In genomic region chr3R:20555720-20556280, dm6 we compare ENCODE assay signal across 5 fruit fly cellular contexts.
TF ChIP-seq lines count a peak whose summit lies in the region.

No protein-coding gene starts in this region.

- no peak for TF ChIP-seq CTCF in whole organism, embryonic (GFP tag; optimal IDR thresholded peaks at IDR 0.05; lab: Kevin White, UChicago)

TF ChIP-seq in whole organism, 6 proteins besides CTCF, POLR2A, EP300 and RAD21:
- TF ChIP-seq Dll (optimal IDR thresholded peaks at IDR 0.05; lab: Kevin White, UChicago) (peak; percentile 47), EcR (GFP tag; optimal IDR thresholded peaks at IDR 0.05; lab: Kevin White, UChicago) (no peak)

TF ChIP-seq in whole organism, adult, 20 proteins besides CTCF, POLR2A, EP300 and RAD21:
- peak; percentile 73 for TF ChIP-seq kay (GFP tag; lab: Kevin White, UChicago; ENCODE audit: borderline replicate concordance)
- no peak for TF ChIP-seq bab1 (GFP tag; optimal IDR thresholded peaks at IDR 0.05; lab: Kevin White, UChicago)
- TF ChIP-seq ovo (GFP tag; optimal IDR thresholded peaks at IDR 0.05; lab: Kevin White, UChicago), result no peak
- TF ChIP-seq CG12768 (GFP tag; optimal IDR thresholded peaks at IDR 0.05; lab: Kevin White, UChicago), result peak; percentile 53

TF ChIP-seq in whole organism, embryonic, 481 proteins besides CTCF, POLR2A, EP300 and RAD21 (continues in another document):
- peak; percentile 46 for TF ChIP-seq Hand (GFP tag; optimal IDR thresholded peaks at IDR 0.05; lab: Kevin White, UChicago)
- TF ChIP-seq hbn (GFP tag; IDR thresholded peaks at IDR 0.05; lab: Robert Waterston, UW; ENCODE audit: partially characterized antibody), result 0 out of 2 replicates have a peak, but pooled peaks have one; percentile 35
- no peak for TF ChIP-seq row (GFP tag; IDR thresholded peaks at IDR 0.05; lab: Robert Waterston, UW)
- TF ChIP-seq sd (tag; optimal IDR thresholded peaks at IDR 0.05; lab: Kevin White, UChicago), result peak; percentile 4
- TF ChIP-seq CG3407 (GFP tag; optimal IDR thresholded peaks at IDR 0.05; lab: Kevin White, UChicago), result peak; percentile 51
- TF ChIP-seq HmgZ (tag; optimal IDR thresholded peaks at IDR 0.05; lab: Kevin White, UChicago), result peak; percentile 48
- no peak for TF ChIP-seq dpn (GFP tag; optimal IDR thresholded peaks at IDR 0.05; lab: Kevin White, UChicago)
- TF ChIP-seq CG12942 (GFP tag; optimal IDR thresholded peaks at IDR 0.05; lab: Kevin White, UChicago), result no peak
- TF ChIP-seq CG4707 (GFP tag; optimal IDR thresholded peaks at IDR 0.05; lab: Kevin White, UChicago), result peak; percentile 46
- peak; percentile 66 for TF ChIP-seq kni (GFP tag; optimal IDR thresholded peaks at IDR 0.05; lab: Kevin White, UChicago)
- TF ChIP-seq TFAM (GFP tag; optimal IDR thresholded peaks at IDR 0.05; lab: Kevin White, UChicago), result no peak
- no peak for TF ChIP-seq esg (GFP tag; conservative IDR thresholded peaks at IDR 0.05; lab: Robert Waterston, UW)
- TF ChIP-seq MESR4 (GFP tag; optimal IDR thresholded peaks at IDR 0.05; lab: Kevin White, UChicago), result no peak
- peak; percentile 43 for TF ChIP-seq gcm (GFP tag; optimal IDR thresholded peaks at IDR 0.05; lab: Kevin White, UChicago)
- no peak for TF ChIP-seq tgo (GFP tag; IDR thresholded peaks at IDR 0.05; lab: Robert Waterston, UW)
- TF ChIP-seq lbe (GFP tag; optimal IDR thresholded peaks at IDR 0.05; lab: Kevin White, UChicago), result peak; percentile 55
- peak; percentile 69 for TF ChIP-seq nerfin-1 (tag; optimal IDR thresholded peaks at IDR 0.05; lab: Kevin White, UChicago)
- TF ChIP-seq CrebB (tag; optimal IDR thresholded peaks at IDR 0.05; lab: Kevin White, UChicago), result peak; percentile 60
- peak; percentile 1 for TF ChIP-seq Asciz (GFP tag; optimal IDR thresholded peaks at IDR 0.05; lab: Kevin White, UChicago)
- no peak for TF ChIP-seq HLH54F (GFP tag; optimal IDR thresholded peaks at IDR 0.05; lab: Kevin White, UChicago)
- 0 out of 2 replicates have a peak, but pooled peaks have one; percentile 14 for TF ChIP-seq bbx (GFP tag; IDR thresholded peaks at IDR 0.05; lab: Robert Waterston, UW; ENCODE audit: partially characterized antibody)
- TF ChIP-seq sim (GFP tag; IDR thresholded peaks at IDR 0.05; lab: Robert Waterston, UW), result 0 out of 2 replicates have a peak, but pooled peaks have one; percentile 24
- no peak for TF ChIP-seq CG11504 (tag; optimal IDR thresholded peaks at IDR 0.05; lab: Kevin White, UChicago)
- TF ChIP-seq danr (GFP tag; IDR thresholded peaks at IDR 0.05; lab: Robert Waterston, UW), result peak; percentile 33; the same call in 1 of the 2 replicates
- TF ChIP-seq CG8359 (GFP tag; optimal IDR thresholded peaks at IDR 0.05; lab: Kevin White, UChicago; ENCODE audit: borderline replicate concordance), result peak; percentile 43
- TF ChIP-seq CG1603 (tag; optimal IDR thresholded peaks at IDR 0.05; lab: Kevin White, UChicago), result peak; percentile 56

TF ChIP-seq in whole organism, prepupa, 60 proteins besides CTCF, POLR2A, EP300 and RAD21:
- TF ChIP-seq Eip78C (GFP tag; lab: Kevin White, UChicago), result no peak
- no peak for TF ChIP-seq Hr39 (GFP tag; optimal IDR thresholded peaks at IDR 0.05; lab: Kevin White, UChicago)
- TF ChIP-seq CG4318 (GFP tag; optimal IDR thresholded peaks at IDR 0.05; lab: Kevin White, UChicago), result no peak
- peak; percentile 95 for TF ChIP-seq fkh (GFP tag; optimal IDR thresholded peaks at IDR 0.05; lab: Kevin White, UChicago)
- TF ChIP-seq acj6 (GFP tag; optimal IDR thresholded peaks at IDR 0.05; lab: Kevin White, UChicago), result no peak
- no peak for TF ChIP-seq Ets96B (tag; optimal IDR thresholded peaks at IDR 0.05; lab: Kevin White, UChicago)
- no peak for TF ChIP-seq CG9139 (GFP tag; optimal IDR thresholded peaks at IDR 0.05; lab: Kevin White, UChicago)
- TF ChIP-seq ss (GFP tag; optimal IDR thresholded peaks at IDR 0.05; lab: Kevin White, UChicago), result no peak
- TF ChIP-seq Eip93F (GFP tag; optimal IDR thresholded peaks at IDR 0.05; lab: Kevin White, UChicago), result peak; percentile 38
- peak; percentile 29; the same call in 1 of the 3 replicates for TF ChIP-seq CG8119 (GFP tag; IDR thresholded peaks at IDR 0.05; lab: Robert Waterston, UW)
- TF ChIP-seq CG15336 (GFP tag; IDR thresholded peaks at IDR 0.05; lab: Robert Waterston, UW), result no peak
- TF ChIP-seq CG6163 (GFP tag; IDR thresholded peaks at IDR 0.05; lab: Robert Waterston, UW), result peak; percentile 24; the same call in 1 of the 3 replicates
- no peak for TF ChIP-seq CG7368 (GFP tag; optimal IDR thresholded peaks at IDR 0.05; lab: Kevin White, UChicago)
- no peak for TF ChIP-seq CG11902 (GFP tag; optimal IDR thresholded peaks at IDR 0.05; lab: Kevin White, UChicago)
- no peak for TF ChIP-seq achi (GFP tag; optimal IDR thresholded peaks at IDR 0.05; lab: Kevin White, UChicago)

TF ChIP-seq in whole organism, wandering third instar larva, 38 proteins besides CTCF, POLR2A, EP300 and RAD21:
- TF ChIP-seq Dif (GFP tag; optimal IDR thresholded peaks at IDR 0.05; lab: Kevin White, UChicago; ENCODE audit: partially characterized antibody) (peak; percentile 43), sv (GFP tag; optimal IDR thresholded peaks at IDR 0.05; lab: Kevin White, UChicago) (no peak), Rel (GFP tag; optimal IDR thresholded peaks at IDR 0.05; lab: Kevin White, UChicago) (peak; percentile 68), Rel (tag; optimal IDR thresholded peaks at IDR 0.05; lab: Kevin White, UChicago) (peak; percentile 15), Hr83 (GFP tag; optimal IDR thresholded peaks at IDR 0.05; lab: Kevin White, UChicago; ENCODE audit: poor library complexity, severe bottlenecking) (peak; percentile 32), foxo (GFP tag; optimal IDR thresholded peaks at IDR 0.05; lab: Kevin White, UChicago) (peak in 1 of 2 experiments; percentile 39)
